Worm (Caenorhabditis elegans) whole organism, midembryonic: Measurements from ENCODE around the gene T22B7.8.

Experiments used
- T22C8.4 ChIP-seq: fragments of 200-800 bp; sonication (Bioruptor generic); IDR thresholded peaks from 2 replicates; pipeline ENCODE4 v1.3.6; 2022; ENCODE audit warnings: missing genetic modification characterization, missing compliant biosample characterization
- cog-1 ChIP-seq: sonication (generic microtip); optimal IDR thresholded peaks from 2 replicates; lab custom pipeline; 2016; ENCODE audit warnings: missing genetic modification characterization, missing compliant biosample characterization
- flt-1 ChIP-seq: fragments of 200-800 bp; sonication (Bioruptor generic); IDR thresholded peaks from 2 replicates; pipeline ENCODE4 v1.3.6; 2022; ENCODE audit warnings: missing genetic modification characterization, missing compliant biosample characterization
- klf-2 ChIP-seq: fragments of 200-800 bp; sonication (Bioruptor generic); conservative IDR thresholded peaks from 2 replicates; pipeline ENCODE4 v1.3.6; 2022; ENCODE audit warnings: missing genetic modification reagents, missing genetic modification characterization, missing compliant biosample characterization
- tab-1 ChIP-seq: fragments of 200-800 bp; sonication (Bioruptor generic); IDR thresholded peaks from 2 replicates; pipeline ENCODE4 v1.3.6; 2022; ENCODE audit warnings: missing genetic modification characterization, missing compliant biosample characterization
- ztf-23 ChIP-seq: fragments of 200-800 bp; sonication (Bioruptor generic); IDR thresholded peaks from 2 replicates; pipeline ENCODE4 v1.3.6; 2022; ENCODE audit warnings: missing genetic modification reagents, missing genetic modification characterization, missing compliant biosample characterization

DNA sequence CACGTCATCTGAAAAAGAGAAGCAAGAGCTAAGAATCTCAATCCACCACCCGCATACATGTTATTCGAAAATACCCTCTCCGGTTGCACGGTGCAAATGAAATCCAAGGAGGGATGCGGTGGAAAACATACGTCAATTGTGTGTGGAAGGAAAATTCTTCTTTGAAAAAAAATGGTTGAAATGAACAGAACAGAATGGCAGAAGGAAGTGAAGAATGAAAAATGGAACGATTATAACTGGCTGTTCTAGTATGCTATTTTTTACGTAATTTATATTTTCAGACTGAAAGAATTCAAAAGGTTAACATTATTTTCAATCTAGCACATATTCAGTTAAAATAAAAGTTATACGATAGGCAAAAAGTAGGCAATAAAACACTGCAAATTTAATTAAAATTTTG, 15.7 kb upstream of the T22B7.8 start:
- no peak for TF ChIP-seq tab-1 (GFP tag; lab: Robert Waterston, UW)
- TF ChIP-seq T22C8.4 (GFP tag; lab: Robert Waterston, UW): no peak
- no peak for TF ChIP-seq flt-1 (GFP tag; lab: Robert Waterston, UW)
- no peak for TF ChIP-seq ztf-23
- TF ChIP-seq klf-2 (GFP tag; lab: Robert Waterston, UW): no peak
- TF ChIP-seq cog-1: no peak
